Fruit fly (Drosophila melanogaster): ENCODE results near the gene GIIIspla2.

GIIIspla2 gene

DNA sequence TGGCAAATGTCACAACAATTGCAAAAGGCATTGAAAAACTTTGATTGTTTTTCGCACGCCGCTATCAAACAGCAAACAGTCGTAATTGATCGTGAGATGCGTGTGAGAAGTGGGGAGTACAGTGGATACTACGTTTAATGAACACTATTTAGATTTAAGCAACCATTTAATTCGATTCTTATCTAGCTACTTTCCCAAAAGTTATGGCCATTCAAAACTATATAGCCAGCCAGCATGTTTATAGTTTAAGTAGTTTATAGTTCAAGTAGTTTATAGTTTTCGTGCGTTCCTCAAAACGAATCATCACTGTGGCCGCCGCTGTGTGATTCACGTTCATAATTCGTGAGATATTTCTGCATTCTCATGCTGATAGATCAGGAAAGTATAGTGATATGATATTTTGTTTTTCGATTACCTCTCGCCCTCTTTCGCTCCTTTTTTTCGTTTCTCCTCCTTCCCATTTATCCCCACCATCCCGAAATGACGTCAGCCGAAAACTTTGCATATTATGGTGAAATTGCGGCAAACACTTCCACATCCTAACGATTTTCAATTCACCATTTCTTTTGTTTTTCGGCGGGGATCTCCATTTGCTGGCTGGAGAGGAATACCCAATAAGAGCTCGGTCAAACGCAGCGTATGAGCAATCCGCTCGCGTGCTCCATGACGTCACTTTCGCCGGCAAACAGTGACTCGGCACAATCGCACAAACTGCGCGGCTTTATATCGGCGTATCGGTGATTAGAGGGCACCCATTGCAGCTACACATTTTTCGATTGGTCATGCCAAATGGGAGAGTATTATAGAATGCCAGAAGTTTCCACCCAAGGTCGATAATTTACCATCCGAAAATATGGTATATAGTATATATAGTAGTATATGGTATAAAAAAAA is 43.8 kb upstream of the GIIIspla2 start (continued):
- TF ChIP-seq CG6792 (GFP tag; optimal IDR thresholded peaks at IDR 0.05) (peak; percentile 0), eg (GFP tag; IDR thresholded peaks at IDR 0.05) (peak; percentile 28; the same call in 1 of the 3 replicates), topi (GFP tag; optimal IDR thresholded peaks at IDR 0.05) (peak; percentile 21), CG16779 (tag; optimal IDR thresholded peaks at IDR 0.05) (no peak), svp (GFP tag) (peak; percentile 31), Eip78C (GFP tag) (peak; percentile 54), ss (GFP tag; optimal IDR thresholded peaks at IDR 0.05) (no peak), Blimp-1 (GFP tag; optimal IDR thresholded peaks at IDR 0.05) (no peak), Hr4 (GFP tag; optimal IDR thresholded peaks at IDR 0.05) (peak; percentile 24), CG34406 (GFP tag; optimal IDR thresholded peaks at IDR 0.05) (no peak), Ets21C (GFP tag; optimal IDR thresholded peaks at IDR 0.05) (no peak), achi (GFP tag; optimal IDR thresholded peaks at IDR 0.05) (peak; percentile 5), Eip93F (GFP tag; optimal IDR thresholded peaks at IDR 0.05) (no peak), acj6 (GFP tag; optimal IDR thresholded peaks at IDR 0.05) (peak; percentile 15), CG11294 (GFP tag; IDR thresholded peaks at IDR 0.05) (peak; percentile 50; the same call in 1 of the 2 replicates), CG4318 (GFP tag; optimal IDR thresholded peaks at IDR 0.05) (no peak), CG9139 (GFP tag; optimal IDR thresholded peaks at IDR 0.05) (no peak), lz (GFP tag; optimal IDR thresholded peaks at IDR 0.05) (peak; percentile 30), CG11762 (GFP tag; optimal IDR thresholded peaks at IDR 0.05; ENCODE audit: insufficient read depth) (no peak), CG6276 (GFP tag; optimal IDR thresholded peaks at IDR 0.05) (no peak), CG3919 (GFP tag; optimal IDR thresholded peaks at IDR 0.05) (no peak), CG15336 (GFP tag; IDR thresholded peaks at IDR 0.05) (0 out of 2 replicates have a peak, but pooled peaks have one; percentile 16), vri (GFP tag; optimal IDR thresholded peaks at IDR 0.05) (no peak), Hr39 (GFP tag; optimal IDR thresholded peaks at IDR 0.05) (peak; percentile 25), esn (GFP tag; optimal IDR thresholded peaks at IDR 0.05) (peak; percentile 15), Lpt (GFP tag; optimal IDR thresholded peaks at IDR 0.05) (no peak), Sox14 (GFP tag; optimal IDR thresholded peaks at IDR 0.05) (no peak), Gug (GFP tag; IDR thresholded peaks at IDR 0.05) (no peak), CG6854 (GFP tag; optimal IDR thresholded peaks at IDR 0.05) (no peak), dsx (GFP tag; optimal IDR thresholded peaks at IDR 0.05; ENCODE audit: poor library complexity, severe bottlenecking) (no peak), Met (GFP tag; optimal IDR thresholded peaks at IDR 0.05) (peak; percentile 3), CG1621 (tag; optimal IDR thresholded peaks at IDR 0.05) (no peak), CG3032 (tag; optimal IDR thresholded peaks at IDR 0.05) (no peak), CG8632 (GFP tag; optimal IDR thresholded peaks at IDR 0.05) (no peak)

DNA sequence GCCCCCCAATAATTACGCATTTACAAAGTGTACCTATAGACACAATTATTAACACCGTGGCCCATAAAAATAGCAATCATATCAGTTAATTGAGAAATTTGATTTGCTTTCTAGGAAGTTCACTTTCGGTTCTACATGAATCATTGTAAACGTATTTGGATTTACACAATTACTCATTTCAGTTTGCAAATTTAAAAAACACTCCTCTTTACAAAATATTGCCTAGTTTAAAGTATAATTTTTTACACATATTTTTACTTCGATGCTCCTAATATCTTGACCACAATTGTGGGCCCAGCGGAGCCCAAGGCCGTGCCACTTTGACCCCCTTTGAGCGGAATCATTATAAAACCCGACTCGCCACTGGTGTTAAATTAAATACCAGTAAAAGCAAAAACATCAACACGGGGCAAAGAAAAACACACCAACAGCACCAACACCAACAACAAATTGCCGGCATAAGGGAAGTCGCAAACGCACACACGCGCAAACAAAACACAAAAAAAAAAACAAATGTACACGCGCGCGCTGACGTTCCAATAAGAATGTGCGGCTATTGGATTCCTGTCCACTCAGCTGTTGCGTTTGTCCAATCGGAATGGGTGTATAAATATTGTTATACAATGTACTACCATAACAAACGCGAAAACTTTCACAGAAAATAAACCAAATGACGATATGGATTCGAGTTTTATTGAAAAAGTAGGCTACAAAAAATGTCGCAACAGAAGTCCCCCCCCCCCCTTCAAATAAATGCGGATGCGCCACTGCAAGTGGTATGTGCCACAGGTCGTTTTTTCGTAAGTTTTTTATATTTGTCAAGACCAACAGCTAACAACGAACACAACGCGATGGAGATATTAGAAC is 42.7 kb upstream of the GIIIspla2 start:
- TF ChIP-seq CG6163 (GFP tag; IDR thresholded peaks at IDR 0.05): peak; percentile 28; the same call in 1 of the 3 replicates
- TF ChIP-seq Ets21C (GFP tag; optimal IDR thresholded peaks at IDR 0.05): no peak
- peak; percentile 31 for TF ChIP-seq CG31627 (GFP tag; optimal IDR thresholded peaks at IDR 0.05)
- no peak for TF ChIP-seq dac (GFP tag; optimal IDR thresholded peaks at IDR 0.05)
- TF ChIP-seq CG32006 (GFP tag; optimal IDR thresholded peaks at IDR 0.05): peak; percentile 23
- TF ChIP-seq CG3919 (GFP tag; optimal IDR thresholded peaks at IDR 0.05): peak; percentile 18
- peak; percentile 7 for TF ChIP-seq OdsH (GFP tag; optimal IDR thresholded peaks at IDR 0.05)
- no peak for TF ChIP-seq CG6276 (GFP tag; optimal IDR thresholded peaks at IDR 0.05)
- TF ChIP-seq CG1621 (tag; optimal IDR thresholded peaks at IDR 0.05): no peak
- no peak for TF ChIP-seq CG4318 (GFP tag; optimal IDR thresholded peaks at IDR 0.05)
- no peak for TF ChIP-seq CG11294 (GFP tag; IDR thresholded peaks at IDR 0.05)
- TF ChIP-seq Sox102F (GFP tag; optimal IDR thresholded peaks at IDR 0.05): peak; percentile 7
- TF ChIP-seq Hr38 (GFP tag; optimal IDR thresholded peaks at IDR 0.05): no peak
- 0 out of 2 replicates have a peak, but pooled peaks have one; percentile 33 for TF ChIP-seq CG15336 (GFP tag; IDR thresholded peaks at IDR 0.05)
- no peak for TF ChIP-seq Eip75B (GFP tag; optimal IDR thresholded peaks at IDR 0.05)
- TF ChIP-seq Eip78C (GFP tag): no peak
- peak; percentile 8 for TF ChIP-seq pdm3 (GFP tag; optimal IDR thresholded peaks at IDR 0.05)
- TF ChIP-seq Ets96B (tag; optimal IDR thresholded peaks at IDR 0.05): peak; percentile 6
- peak; percentile 64 for TF ChIP-seq Met (GFP tag; optimal IDR thresholded peaks at IDR 0.05)
- peak; percentile 40 for TF ChIP-seq Hr39 (GFP tag; optimal IDR thresholded peaks at IDR 0.05)
- TF ChIP-seq lz (GFP tag; optimal IDR thresholded peaks at IDR 0.05): peak; percentile 23
- no peak for TF ChIP-seq CG7368 (GFP tag; optimal IDR thresholded peaks at IDR 0.05)
- peak; percentile 13 for TF ChIP-seq acj6 (GFP tag; optimal IDR thresholded peaks at IDR 0.05)
- peak; percentile 25 for TF ChIP-seq CG10669 (GFP tag; optimal IDR thresholded peaks at IDR 0.05)

Measured in whole organism, prepupa.